Worm (Caenorhabditis elegans): ENCODE measurements around the gene glb-22.
A peak's percentile ranks its signal among the peaks of the same experiment; 100 is the strongest.

Gene glb-22

ce11 chrV:14610781-14611180, 10.7 kb downstream of the glb-22 start:
- TF ChIP-seq unc-55 (GFP tag; optimal IDR thresholded peaks at IDR 0.05) (no peak), ztf-4 (tag; optimal IDR thresholded peaks at IDR 0.05) (no peak), elt-1 (tag; optimal IDR thresholded peaks at IDR 0.05) (no peak), mbf-1 (tag; optimal IDR thresholded peaks at IDR 0.05) (no peak), lin-13 (GFP tag; optimal IDR thresholded peaks at IDR 0.05) (no peak), alr-1 (tag; optimal IDR thresholded peaks at IDR 0.05) (no peak), dmd-4 (tag; optimal IDR thresholded peaks at IDR 0.05) (no peak)

ce11 chrV:14612168-14612567, 12.1 kb downstream of the glb-22 start, which contains the start of the genes R11H6.5 and ccnk-1:
Gene R11H6.5, minus strand, starts transcription at chrV:14612222.
Gene ccnk-1, plus strand, starts transcription at chrV:14612548.
- no peak for TF ChIP-seq egl-27 (tag; optimal IDR thresholded peaks at IDR 0.05)
- TF ChIP-seq mab-5 (tag; optimal IDR thresholded peaks at IDR 0.05): no peak
- no peak for TF ChIP-seq nhr-23 (tag; optimal IDR thresholded peaks at IDR 0.05)
- no peak for TF ChIP-seq ceh-16 (tag; optimal IDR thresholded peaks at IDR 0.05)
- TF ChIP-seq nhr-6 (tag; optimal IDR thresholded peaks at IDR 0.05): no peak
- TF ChIP-seq C34F6.9 (tag; optimal IDR thresholded peaks at IDR 0.05): peak; percentile 65
- no peak for TF ChIP-seq gmeb-1 (tag; optimal IDR thresholded peaks at IDR 0.05)
- no peak for TF ChIP-seq ztf-11 (tag; optimal IDR thresholded peaks at IDR 0.05)
- TF ChIP-seq nhr-237 (tag; optimal IDR thresholded peaks at IDR 0.05): no peak
- no peak for TF ChIP-seq ama-1 (optimal IDR thresholded peaks at IDR 0.05)
- peak; percentile 84 for TF ChIP-seq unc-55 (GFP tag; optimal IDR thresholded peaks at IDR 0.05)
- TF ChIP-seq nhr-10 (tag; optimal IDR thresholded peaks at IDR 0.05): no peak
- no peak for TF ChIP-seq Y55F3AM.14 (GFP tag; optimal IDR thresholded peaks at IDR 0.05)
- TF ChIP-seq lsy-2 (tag; optimal IDR thresholded peaks at IDR 0.05): peak; percentile 92 to 99
- TF ChIP-seq ceh-82 (tag; optimal IDR thresholded peaks at IDR 0.05): no peak
- no peak for TF ChIP-seq lin-39 (tag; optimal IDR thresholded peaks at IDR 0.05)
- no peak for TF ChIP-seq peb-1 (tag; optimal IDR thresholded peaks at IDR 0.05)
- peak; percentile 48 for TF ChIP-seq nhr-129 (tag; optimal IDR thresholded peaks at IDR 0.05)
- TF ChIP-seq sem-4 (tag; optimal IDR thresholded peaks at IDR 0.05): peak; percentile 5
- no peak for TF ChIP-seq unc-62 (GFP tag; optimal IDR thresholded peaks at IDR 0.05)
- no peak for TF ChIP-seq sma-9 (GFP tag; optimal IDR thresholded peaks at IDR 0.05)
- no peak for TF ChIP-seq sma-9 (tag; optimal IDR thresholded peaks at IDR 0.05)
- peak; percentile 32 for TF ChIP-seq lin-13 (GFP tag; optimal IDR thresholded peaks at IDR 0.05)
- no peak for TF ChIP-seq lin-11 (tag; optimal IDR thresholded peaks at IDR 0.05)
- no peak for TF ChIP-seq dmd-4 (tag; optimal IDR thresholded peaks at IDR 0.05)
- peak; percentile 19 for TF ChIP-seq fos-1 (tag; optimal IDR thresholded peaks at IDR 0.05)
- no peak for TF ChIP-seq zag-1 (tag; optimal IDR thresholded peaks at IDR 0.05)
- no peak for TF ChIP-seq alr-1 (tag; optimal IDR thresholded peaks at IDR 0.05)
- no peak for TF ChIP-seq sma-3 (GFP tag; optimal IDR thresholded peaks at IDR 0.05)
- peak; percentile 19 for TF ChIP-seq crh-2 (tag; optimal IDR thresholded peaks at IDR 0.05)

ce11 chrV:14614454-14614853, 14.4 kb downstream of the glb-22 start:
- no peak for TF ChIP-seq ztf-11 (tag; optimal IDR thresholded peaks at IDR 0.05)
- no peak for TF ChIP-seq nhr-23 (tag; optimal IDR thresholded peaks at IDR 0.05)
- TF ChIP-seq F13H6.1 (tag; optimal IDR thresholded peaks at IDR 0.05): no peak
- no peak for TF ChIP-seq fos-1 (tag; optimal IDR thresholded peaks at IDR 0.05)
- TF ChIP-seq nhr-77 (tag; optimal IDR thresholded peaks at IDR 0.05): no peak
- no peak for TF ChIP-seq ztf-4 (tag; optimal IDR thresholded peaks at IDR 0.05)
- TF ChIP-seq nhr-6 (tag; optimal IDR thresholded peaks at IDR 0.05): no peak
- no peak for TF ChIP-seq lin-13 (GFP tag; optimal IDR thresholded peaks at IDR 0.05)
- TF ChIP-seq nhr-11 (tag; optimal IDR thresholded peaks at IDR 0.05): no peak
- TF ChIP-seq nhr-25 (tag; optimal IDR thresholded peaks at IDR 0.05): no peak
- TF ChIP-seq sem-4 (tag; optimal IDR thresholded peaks at IDR 0.05): no peak
- no peak for TF ChIP-seq ceh-16 (tag; optimal IDR thresholded peaks at IDR 0.05)
- TF ChIP-seq unc-55 (GFP tag; optimal IDR thresholded peaks at IDR 0.05): no peak

- TF ChIP-seq nhr-6 (tag; optimal IDR thresholded peaks at IDR 0.05) (no peak), lin-11 (tag; optimal IDR thresholded peaks at IDR 0.05) (no peak), mab-5 (tag; optimal IDR thresholded peaks at IDR 0.05) (no peak), nhr-25 (tag; optimal IDR thresholded peaks at IDR 0.05) (no peak), nhr-12 (tag; optimal IDR thresholded peaks at IDR 0.05) (no peak), aly-2 (tag; optimal IDR thresholded peaks at IDR 0.05) (no peak), nhr-23 (tag; optimal IDR thresholded peaks at IDR 0.05) (no peak), lsy-2 (tag; optimal IDR thresholded peaks at IDR 0.05) (no peak), nhr-77 (tag; optimal IDR thresholded peaks at IDR 0.05) (no peak), lin-39 (tag; optimal IDR thresholded peaks at IDR 0.05) (no peak), ama-1 (optimal IDR thresholded peaks at IDR 0.05) (no peak), unc-55 (GFP tag; optimal IDR thresholded peaks at IDR 0.05) (no peak), Y55F3AM.14 (GFP tag; optimal IDR thresholded peaks at IDR 0.05) (no peak), lin-13 (GFP tag; optimal IDR thresholded peaks at IDR 0.05) (no peak), ceh-82 (tag; optimal IDR thresholded peaks at IDR 0.05) (no peak), egl-27 (tag; optimal IDR thresholded peaks at IDR 0.05) (no peak), skn-1 (tag; optimal IDR thresholded peaks at IDR 0.05) (no peak), gmeb-1 (tag; optimal IDR thresholded peaks at IDR 0.05) (no peak), mdl-1 (tag; optimal IDR thresholded peaks at IDR 0.05) (no peak), nhr-11 (tag; optimal IDR thresholded peaks at IDR 0.05) (no peak)
These were observed 15.6 kb downstream of the glb-22 start for ce11 chrV:14615671-14616070.

Measured in whole organism, L2 larva.